Worm (Caenorhabditis elegans): ENCODE measurements around the gene srj-38.
"Not testable (repeated sequence)": the region's sequence is repeated elsewhere in the genome, so short reads cannot be mapped to it uniquely, and the experiment has no call there.

Gene srj-38

DNA sequence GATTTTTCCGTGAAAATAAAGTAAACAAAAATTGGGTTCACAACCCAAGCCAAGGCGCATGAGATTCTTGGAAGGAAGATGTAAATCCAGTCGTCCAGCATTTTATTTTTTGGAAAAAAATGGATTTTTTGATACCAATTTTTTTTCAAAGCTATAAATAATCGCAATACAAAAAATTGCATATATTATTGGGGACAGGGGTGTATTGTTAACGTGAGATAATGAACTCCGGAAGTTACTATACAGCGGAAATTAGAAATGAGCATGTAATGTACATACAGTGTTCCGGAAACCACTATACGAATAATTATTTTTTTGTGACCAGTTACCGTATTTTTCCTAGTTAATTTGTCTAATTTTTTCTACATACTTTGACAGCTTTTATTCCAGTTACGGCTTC lies at the start of gene srj-38:
TSS of gene srj-38 (minus strand) at position 101 of the 400 bp plus-strand sequence.
- no peak for TF ChIP-seq W03F9.2 (tag; optimal IDR thresholded peaks at IDR 0.05)
- TF ChIP-seq him-1 (tag; optimal IDR thresholded peaks at IDR 0.05) = no peak
- no peak for TF ChIP-seq dao-5 (tag; optimal IDR thresholded peaks at IDR 0.05)

DNA sequence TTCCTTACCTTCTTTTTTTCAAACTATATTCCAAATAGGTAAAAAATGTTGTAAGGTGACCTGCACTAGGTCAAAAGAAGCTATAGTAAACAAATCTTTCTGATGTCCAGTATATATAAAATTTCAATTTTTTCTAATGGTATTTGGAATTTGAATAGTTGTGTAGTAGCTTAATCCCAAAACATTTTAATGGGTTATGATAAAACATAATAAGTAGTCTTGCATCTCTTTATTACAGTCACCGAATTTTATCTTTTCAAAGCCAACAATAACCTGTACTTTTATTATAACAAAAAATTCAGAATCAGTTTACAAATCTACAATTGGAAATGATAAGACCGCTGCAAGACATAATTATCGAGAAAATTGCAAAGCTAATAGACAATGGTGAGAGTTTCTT lies 33.3 kb upstream of the srj-38 start, which contains the start of gene H24K24.2:
TSS of gene H24K24.2 (plus strand) at position 301 of the 400 bp plus-strand sequence.
- TF ChIP-seq dao-5 (tag; optimal IDR thresholded peaks at IDR 0.05) (no peak), W03F9.2 (tag; optimal IDR thresholded peaks at IDR 0.05) (no peak), him-1 (tag; optimal IDR thresholded peaks at IDR 0.05) (no peak)

DNA sequence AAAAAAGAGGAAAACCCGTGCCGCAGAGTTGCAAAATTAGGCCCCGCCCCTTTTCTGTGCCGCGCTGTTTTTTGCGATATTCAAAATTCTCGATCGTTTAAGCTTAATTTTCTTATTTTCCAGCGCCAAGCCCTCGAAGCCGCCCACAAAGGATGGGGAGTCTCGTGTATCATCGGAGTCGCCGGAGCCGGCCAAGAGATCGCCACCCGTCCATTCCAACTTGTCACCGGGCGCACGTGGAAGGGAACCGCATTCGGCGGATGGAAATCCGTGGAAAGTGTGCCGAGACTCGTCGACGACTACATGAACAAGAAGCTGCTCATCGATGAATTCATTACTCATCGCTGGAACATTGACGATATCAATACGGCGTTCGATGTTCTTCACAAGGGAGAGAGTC lies 31.5 kb upstream of the srj-38 start:
- TF ChIP-seq dao-5 (tag; optimal IDR thresholded peaks at IDR 0.05) = no peak
- no peak for TF ChIP-seq him-1 (tag; optimal IDR thresholded peaks at IDR 0.05)
- no peak for TF ChIP-seq W03F9.2 (tag; optimal IDR thresholded peaks at IDR 0.05)

DNA sequence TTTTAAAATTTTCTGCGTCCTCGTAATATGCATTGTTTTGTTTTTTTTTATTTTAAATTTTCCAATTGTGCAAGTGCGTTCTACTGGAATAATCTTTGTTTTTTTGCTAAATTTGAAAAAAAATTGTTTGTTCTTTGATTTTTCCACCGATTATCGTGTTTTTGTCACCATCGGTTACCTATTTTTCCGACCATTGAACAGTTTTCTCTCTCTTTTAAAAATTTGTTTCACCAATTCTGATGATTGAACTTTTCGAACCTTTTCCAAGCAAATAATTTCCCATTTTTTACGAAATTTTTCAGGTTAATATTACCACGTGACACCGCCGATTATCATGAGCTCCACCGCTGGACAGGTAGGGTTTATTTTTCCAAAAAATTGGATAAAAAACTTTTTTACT lies 27.2 kb upstream of the srj-38 start, which contains the start of gene adh-5:
TSS of gene adh-5 (plus strand) at position 301 of the 400 bp plus-strand sequence.
- TF ChIP-seq dao-5 (tag; optimal IDR thresholded peaks at IDR 0.05) = no peak
- TF ChIP-seq W03F9.2 (tag; optimal IDR thresholded peaks at IDR 0.05) = no peak
- TF ChIP-seq him-1 (tag; optimal IDR thresholded peaks at IDR 0.05) = no peak

DNA sequence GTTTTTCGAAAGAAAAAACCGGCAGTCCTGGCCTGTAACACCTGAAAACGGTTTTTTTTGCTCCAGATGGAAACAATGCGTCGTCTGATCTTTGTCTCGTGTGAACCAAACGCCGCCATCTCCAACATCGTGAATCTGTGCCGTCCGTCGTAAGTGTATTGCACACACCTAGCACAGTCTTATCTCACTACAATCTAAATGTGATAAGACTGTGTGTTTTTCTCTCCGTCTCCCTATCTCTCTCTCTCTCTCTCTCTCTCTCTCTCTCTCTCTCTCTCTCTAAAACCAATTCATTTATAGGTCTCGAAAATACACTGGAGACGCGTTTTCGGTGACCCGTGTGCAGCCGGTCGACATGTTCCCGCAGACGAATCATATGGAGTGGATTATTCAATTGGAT lies 26.4 kb upstream of the srj-38 start:
- no peak for TF ChIP-seq W03F9.2 (tag; optimal IDR thresholded peaks at IDR 0.05)

DNA sequence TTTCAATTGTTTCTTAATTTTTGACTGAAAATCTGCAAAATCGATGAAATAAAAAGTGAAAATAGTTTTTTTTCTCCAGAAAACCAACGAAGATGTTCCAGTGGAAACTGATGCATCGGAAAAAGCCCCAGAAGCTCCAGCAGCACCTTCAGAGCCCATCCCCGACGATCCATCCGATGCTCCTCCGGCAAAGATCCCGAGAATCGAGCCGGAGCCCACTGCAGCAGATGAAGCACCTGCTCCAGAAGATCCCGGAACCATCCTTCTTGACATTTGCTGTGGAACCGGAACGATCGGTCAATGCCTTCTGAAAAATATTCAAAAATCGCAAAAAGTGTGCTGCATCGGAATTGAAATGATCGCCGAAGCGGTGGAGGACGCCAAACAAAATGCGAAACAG lies 24.5 kb upstream of the srj-38 start:
- TF ChIP-seq him-1 (tag; optimal IDR thresholded peaks at IDR 0.05) (no peak), dao-5 (tag; optimal IDR thresholded peaks at IDR 0.05) (no peak), W03F9.2 (tag; optimal IDR thresholded peaks at IDR 0.05) (no peak)

DNA sequence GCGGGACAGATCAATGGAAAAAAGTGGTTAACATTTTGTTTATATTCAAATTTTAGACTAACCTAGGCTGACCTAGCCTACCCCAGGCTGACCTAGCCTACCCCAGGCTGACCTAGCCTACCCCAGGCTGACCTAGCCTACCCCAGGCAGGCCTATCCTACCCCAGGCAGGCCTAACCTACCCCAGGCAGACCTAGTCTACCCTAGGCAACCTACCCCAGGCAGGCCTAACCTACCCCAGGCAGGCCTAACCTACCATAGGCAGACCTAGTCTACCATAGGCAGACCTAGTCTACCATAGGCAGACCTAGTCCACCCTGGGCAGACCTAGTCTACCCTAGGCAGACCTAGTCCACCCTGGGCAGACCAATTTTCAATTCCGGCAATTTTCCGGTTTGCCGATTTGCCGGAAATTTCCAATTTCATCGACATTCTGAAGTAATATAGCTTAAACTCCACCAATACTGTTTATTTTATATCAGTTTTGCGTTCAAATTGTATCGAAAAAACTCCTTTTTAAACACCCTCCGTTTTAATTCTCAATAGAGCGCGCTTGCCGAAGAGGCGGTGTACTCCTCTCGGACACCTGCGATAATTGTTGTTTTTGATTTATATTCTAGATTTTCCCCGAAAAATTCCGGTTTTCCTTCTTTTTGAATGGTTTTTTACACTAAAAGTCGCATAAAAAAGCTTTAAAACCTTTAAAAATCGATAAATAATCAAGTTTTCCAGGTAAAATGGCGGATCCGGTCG lies 20.2 kb upstream of the srj-38 start, which contains the start of gene trm-2A:
TSS of gene trm-2A (plus strand) at position 732 of the 752 bp plus-strand sequence.
- TF ChIP-seq dao-5 (tag; optimal IDR thresholded peaks at IDR 0.05) (no peak), him-1 (tag; optimal IDR thresholded peaks at IDR 0.05) (no peak), W03F9.2 (tag; optimal IDR thresholded peaks at IDR 0.05) (peak; percentile 22)

DNA sequence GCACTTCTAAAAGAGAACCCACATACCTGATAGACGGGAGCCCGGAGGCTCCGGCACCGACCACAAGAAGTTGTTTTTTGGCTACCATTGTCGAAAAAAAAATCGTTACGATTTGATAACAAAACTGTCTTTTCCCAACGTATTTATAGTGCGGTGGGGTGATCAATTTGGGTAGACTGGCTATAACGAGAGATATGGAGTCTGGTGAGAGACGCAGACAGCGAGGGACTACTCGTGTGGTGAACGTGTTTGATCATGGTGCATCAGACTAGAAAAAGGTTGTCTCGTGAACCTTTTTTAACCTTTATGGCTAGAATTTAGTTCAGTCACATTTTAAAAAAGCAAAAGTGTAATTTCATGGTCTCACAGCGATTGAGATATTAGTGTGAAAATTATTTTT lies 19.2 kb upstream of the srj-38 start, which contains the start of gene fmo-5:
TSS of gene fmo-5 (minus strand) at position 206 of the 400 bp plus-strand sequence.
- no peak for TF ChIP-seq dao-5 (tag; optimal IDR thresholded peaks at IDR 0.05)
- TF ChIP-seq him-1 (tag; optimal IDR thresholded peaks at IDR 0.05) = no peak
- no peak for TF ChIP-seq W03F9.2 (tag; optimal IDR thresholded peaks at IDR 0.05)

DNA sequence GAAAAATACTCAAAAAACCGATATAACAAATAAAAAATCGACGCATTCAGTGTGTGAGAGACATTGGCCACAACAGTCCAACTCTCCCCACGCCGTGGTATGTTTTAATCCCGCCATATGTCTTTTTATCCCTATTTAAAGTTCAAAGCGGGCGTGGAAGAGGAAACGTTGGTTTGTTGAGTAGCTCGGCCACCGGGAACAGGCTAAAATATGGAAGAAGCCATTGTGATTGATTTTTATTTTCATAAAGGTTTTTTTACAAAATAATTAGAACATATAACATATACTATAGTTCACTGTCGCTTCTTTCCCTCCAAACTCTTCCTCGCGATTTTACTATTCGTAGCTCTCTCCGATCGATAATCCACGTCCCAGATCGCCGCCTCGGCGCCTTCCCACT lies 14.9 kb upstream of the srj-38 start, which contains the start of gene nas-32:
TSS of gene nas-32 (minus strand) at position 101 of the 400 bp plus-strand sequence.
- TF ChIP-seq him-1 (tag; optimal IDR thresholded peaks at IDR 0.05) = no peak
- TF ChIP-seq W03F9.2 (tag; optimal IDR thresholded peaks at IDR 0.05) = no peak
- no peak for TF ChIP-seq dao-5 (tag; optimal IDR thresholded peaks at IDR 0.05)

DNA sequence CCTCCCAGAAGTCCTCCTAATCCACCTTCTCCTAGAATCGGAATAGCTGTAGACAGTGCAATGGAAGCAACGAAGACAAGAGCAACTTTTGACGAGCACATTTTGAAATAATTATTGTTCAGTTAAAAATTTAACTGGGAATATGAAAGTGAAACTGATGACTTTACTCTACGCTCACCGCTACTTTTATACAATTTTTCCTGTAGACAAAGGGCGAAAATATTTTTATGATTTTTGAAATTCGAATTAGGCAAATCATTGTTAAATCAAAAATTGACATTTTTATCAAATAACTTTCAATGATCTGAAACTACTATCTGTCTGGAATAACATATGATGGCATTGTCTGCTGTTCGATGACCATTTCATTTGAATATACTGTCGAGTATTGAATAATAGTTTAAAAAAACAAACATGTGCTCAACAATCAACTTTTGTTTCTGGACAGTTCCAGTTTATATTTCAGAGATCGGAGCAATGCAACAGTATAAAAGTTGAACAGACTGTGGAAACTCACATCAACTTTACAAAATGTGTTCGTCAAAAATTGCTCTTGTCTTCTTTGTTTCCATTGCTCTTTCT lies 9.3 kb upstream of the srj-38 start, which contains the start of the genes srlf-23 and srlf-20:
TSS of gene srlf-23 (minus strand) at position 101 of the 582 bp plus-strand sequence.
TSS of gene srlf-20 (plus strand) at position 532 of the 582 bp plus-strand sequence.
- no peak for TF ChIP-seq him-1 (tag; optimal IDR thresholded peaks at IDR 0.05)
- no peak for TF ChIP-seq dao-5 (tag; optimal IDR thresholded peaks at IDR 0.05)

DNA sequence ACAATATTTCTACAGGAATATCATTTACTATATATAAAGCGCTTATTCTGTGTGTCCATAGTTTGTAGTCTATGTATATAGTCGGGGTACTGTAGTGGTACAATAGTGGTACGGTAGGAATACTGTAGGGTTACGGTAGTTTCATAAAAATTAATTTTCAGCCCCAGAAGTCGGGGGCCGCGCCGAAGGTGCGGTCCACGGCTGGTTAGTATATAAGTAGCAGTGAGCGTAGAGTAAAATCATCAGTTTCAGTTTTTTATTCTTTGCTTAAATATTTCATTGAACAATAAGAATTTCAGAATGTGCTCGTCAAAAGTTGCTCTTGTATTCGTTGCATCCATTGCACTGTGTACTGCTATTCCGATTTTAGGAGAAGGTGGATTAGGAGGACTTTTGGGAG lies 6.6 kb upstream of the srj-38 start, which contains the start of gene srlf-22:
TSS of gene srlf-22 (plus strand) at position 301 of the 400 bp plus-strand sequence.
- TF ChIP-seq dao-5, him-1, W03F9.2 (tag; optimal IDR thresholded peaks at IDR 0.05): not testable (repeated sequence)

DNA sequence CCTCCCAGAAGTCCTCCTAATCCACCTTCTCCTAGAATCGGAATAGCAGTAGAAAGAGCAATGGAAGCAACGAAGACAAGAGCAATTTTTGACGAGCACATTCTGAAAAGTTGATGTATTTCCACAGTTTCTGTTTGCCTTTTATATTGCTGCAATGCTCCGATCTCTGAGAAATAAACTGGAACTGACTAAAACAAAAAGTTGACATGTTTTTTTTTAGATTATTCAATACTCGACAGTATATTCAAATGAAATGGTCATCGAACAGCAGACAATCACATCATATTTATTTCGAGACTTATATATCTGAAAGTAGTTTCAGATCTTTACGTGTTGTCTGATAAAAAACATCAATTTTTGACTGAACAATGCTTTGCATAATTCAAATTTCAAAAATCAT lies 6.2 kb upstream of the srj-38 start, which contains the start of gene srlf-21:
TSS of gene srlf-21 (minus strand) at position 101 of the 400 bp plus-strand sequence.
- TF ChIP-seq W03F9.2 (tag; optimal IDR thresholded peaks at IDR 0.05) (no peak), dao-5 (tag; optimal IDR thresholded peaks at IDR 0.05) (no peak), him-1 (tag; optimal IDR thresholded peaks at IDR 0.05) (no peak)

DNA sequence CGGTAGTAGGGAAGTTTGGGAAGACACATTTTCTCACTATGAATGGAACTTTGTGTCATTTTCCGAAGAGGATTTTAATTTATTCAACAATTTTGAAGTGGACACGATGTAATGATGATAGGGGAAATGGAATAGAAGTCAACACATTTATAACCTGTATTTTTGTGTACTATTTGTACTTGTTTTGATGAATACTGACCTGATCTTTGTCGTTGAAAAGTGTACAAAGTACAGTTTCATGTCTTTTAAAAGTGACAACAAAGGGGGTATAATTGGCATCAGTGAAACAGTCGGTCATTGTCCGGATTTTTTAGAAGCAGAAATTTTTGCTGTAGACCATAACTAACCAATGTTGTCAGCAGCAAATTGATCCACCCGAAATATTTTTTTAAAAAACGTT lies 5.0 kb upstream of the srj-38 start, which contains the start of gene T02B11.6:
TSS of gene T02B11.6 (minus strand) at position 101 of the 400 bp plus-strand sequence.
- TF ChIP-seq dao-5 (tag; optimal IDR thresholded peaks at IDR 0.05) (no peak), him-1 (tag; optimal IDR thresholded peaks at IDR 0.05) (no peak), W03F9.2 (tag; optimal IDR thresholded peaks at IDR 0.05) (no peak)

DNA sequence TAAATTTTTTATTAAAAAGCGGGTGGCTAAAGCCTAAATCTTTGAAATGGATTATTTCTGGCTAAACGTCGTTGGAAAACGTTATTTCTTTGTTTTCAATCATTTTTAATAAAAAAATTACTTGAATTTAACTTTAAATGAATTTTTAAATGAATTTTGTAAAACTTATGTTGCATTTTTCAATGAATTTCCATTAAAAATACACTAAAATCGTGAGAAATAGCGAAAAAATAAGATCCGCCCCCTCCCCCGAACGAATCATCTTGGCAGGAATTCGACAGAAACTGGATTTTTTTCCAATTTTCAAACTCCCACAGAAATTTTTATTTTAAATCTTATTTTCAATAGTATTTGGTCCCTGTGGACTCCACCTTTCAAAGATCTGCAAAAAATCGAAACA lies 5.1 kb downstream of the srj-38 start, which contains the start of gene srg-53:
TSS of gene srg-53 (plus strand) at position 301 of the 400 bp plus-strand sequence.
- TF ChIP-seq W03F9.2 (tag; optimal IDR thresholded peaks at IDR 0.05) = no peak
- TF ChIP-seq him-1 (tag; optimal IDR thresholded peaks at IDR 0.05) = no peak
- TF ChIP-seq dao-5 (tag; optimal IDR thresholded peaks at IDR 0.05) = no peak
